Fruit fly (Drosophila melanogaster) whole organism, embryonic: ENCODE measurements around the gene CG7916.

Experiments used
- Abd-B ChIP-seq: fragments of 200-800 bp; sonication (Bioruptor generic); optimal IDR thresholded peaks from 2 replicates; lab custom pipeline; 2018; ENCODE audit warnings: missing biosample characterization, mild to moderate bottlenecking, missing genetic modification characterization, moderate library complexity
- CG10543 ChIP-seq: fragments of 200-800 bp; sonication (Bioruptor generic); optimal IDR thresholded peaks from 3 replicates; lab custom pipeline; 2017; ENCODE audit warnings: missing biosample characterization, mild to moderate bottlenecking, missing genetic modification characterization, moderate library complexity
- CG12071 ChIP-seq: fragments of 200-800 bp; sonication (Bioruptor generic); optimal IDR thresholded peaks from 3 replicates; lab custom pipeline; 2018; ENCODE audit warnings: missing biosample characterization, mild to moderate bottlenecking, missing genetic modification characterization
- CG13287 ChIP-seq: fragments of 200-800 bp; sonication (Bioruptor generic); IDR thresholded peaks from 2 replicates; pipeline ENCODE4 v1.3.6; 2022; ENCODE audit warnings: missing biosample characterization, missing genetic modification characterization; ENCODE audit not compliant: partially characterized antibody
- CG13424 ChIP-seq: fragments of 200-800 bp; sonication (Bioruptor generic); optimal IDR thresholded peaks from 2 replicates; lab custom pipeline; 2019; ENCODE audit warnings: missing biosample characterization, mild to moderate bottlenecking, missing genetic modification characterization, moderate library complexity
- CG14050 ChIP-seq: fragments of 200-800 bp; sonication (Bioruptor generic); IDR thresholded peaks from 3 replicates; pipeline ENCODE4 v1.3.6; 2022; ENCODE audit warnings: missing biosample characterization, missing genetic modification characterization
- CG1792 ChIP-seq: fragments of 200-800 bp; sonication (Bioruptor generic); optimal IDR thresholded peaks from 2 replicates; lab custom pipeline; 2016; ENCODE audit warnings: missing biosample characterization, missing genetic modification characterization
- CG18619 ChIP-seq: fragments of 200-800 bp; sonication (Bioruptor generic); optimal IDR thresholded peaks from 3 replicates; lab custom pipeline; 2017; ENCODE audit warnings: missing biosample characterization, mild to moderate bottlenecking, missing genetic modification characterization
- CG2678 ChIP-seq: fragments of 200-800 bp; sonication (Bioruptor generic); optimal IDR thresholded peaks from 3 replicates; lab custom pipeline; 2019; ENCODE audit warnings: missing biosample characterization, mild to moderate bottlenecking, missing genetic modification characterization, moderate library complexity
- CG30431 ChIP-seq: fragments of 200-800 bp; sonication (Bioruptor generic); optimal IDR thresholded peaks from 2 replicates; lab custom pipeline; 2017; ENCODE audit warnings: missing biosample characterization, missing genetic modification characterization
- CG6765 ChIP-seq: fragments of 200-800 bp; sonication (Bioruptor generic); optimal IDR thresholded peaks from 3 replicates; lab custom pipeline; 2017; ENCODE audit warnings: missing biosample characterization, mild to moderate bottlenecking, missing genetic modification characterization
- CG6854 ChIP-seq: fragments of 200-800 bp; sonication (Bioruptor generic); optimal IDR thresholded peaks from 3 replicates; lab custom pipeline; 2017; ENCODE audit warnings: missing biosample characterization, mild to moderate bottlenecking, missing genetic modification characterization
- CG7556 ChIP-seq: fragments of 200-800 bp; sonication (Bioruptor generic); optimal IDR thresholded peaks from 2 replicates; lab custom pipeline; 2017; ENCODE audit warnings: missing biosample characterization, mild to moderate bottlenecking, missing genetic modification characterization
- CG9817 ChIP-seq: fragments of 200-800 bp; sonication (Bioruptor generic); optimal IDR thresholded peaks from 2 replicates; lab custom pipeline; 2018; ENCODE audit warnings: missing biosample characterization, mild to moderate bottlenecking, missing genetic modification characterization, moderate library complexity
- CG9876 ChIP-seq: fragments of 200-800 bp; sonication (Bioruptor generic); optimal IDR thresholded peaks from 2 replicates; lab custom pipeline; 2016; ENCODE audit warnings: missing biosample characterization, missing genetic modification characterization
- CHES-1-like ChIP-seq: fragments of 200-800 bp; sonication (Bioruptor generic); optimal IDR thresholded peaks from 2 replicates; lab custom pipeline; 2016; ENCODE audit warnings: missing biosample characterization, missing genetic modification characterization
- D ChIP-seq, 2 experiments: fragments of 200-800 bp in 1 of 2; fragments of >200 bp in 1 of 2; sonication (Bioruptor generic) in 1 of 2; optimal IDR thresholded peaks; 2 replicates in 1 of 2; 3 replicates in 1 of 2; lab custom pipeline; 2017; ENCODE audit warnings: mild to moderate bottlenecking in 1 of 2, missing biosample characterization in 1 of 2, missing genetic modification characterization in 1 of 2, missing genetic modification reagents in 1 of 2
- D19A ChIP-seq: fragments of 200-800 bp; optimal IDR thresholded peaks from 3 replicates; lab custom pipeline; 2019; ENCODE audit warnings: missing biosample characterization, mild to moderate bottlenecking, missing genetic modification characterization, moderate library complexity
- Drgx ChIP-seq: fragments of 200-800 bp; sonication (Bioruptor generic); IDR thresholded peaks from 2 replicates; pipeline ENCODE4 v1.3.6; 2022; ENCODE audit warnings: missing biosample characterization, missing genetic modification characterization
- Elba2 ChIP-seq: fragments of 200-800 bp; sonication (Bioruptor generic); optimal IDR thresholded peaks from 3 replicates; lab custom pipeline; 2016; ENCODE audit warnings: missing biosample characterization, missing genetic modification characterization
- Hr51 ChIP-seq, 2 experiments: fragments of 200-800 bp; sonication (Bioruptor generic); optimal IDR thresholded peaks; 2 replicates in 1 of 2; 3 replicates in 1 of 2; lab custom pipeline; 2016 to 2018; ENCODE audit warnings: missing biosample characterization in 2 of 2, missing genetic modification characterization in 2 of 2, mild to moderate bottlenecking in 1 of 2, moderate library complexity in 1 of 2
- Myb ChIP-seq: fragments of 200-800 bp; sonication (Bioruptor generic); optimal IDR thresholded peaks from 2 replicates; lab custom pipeline; 2016; ENCODE audit warnings: missing biosample characterization, missing genetic modification characterization
- Poxn ChIP-seq: fragments of 200-800 bp; sonication (Bioruptor generic); IDR thresholded peaks from 2 replicates; pipeline ENCODE4 v1.3.6; 2022; ENCODE audit warnings: missing biosample characterization, missing genetic modification characterization
- Rfx ChIP-seq: fragments of 200-800 bp; sonication (Bioruptor generic); IDR thresholded peaks from 2 replicates; pipeline ENCODE4 v1.3.6; 2022; ENCODE audit warnings: missing biosample characterization, missing genetic modification characterization
- Sry-β ChIP-seq: fragments of 200-800 bp; sonication (Bioruptor generic); optimal IDR thresholded peaks from 2 replicates; lab custom pipeline; 2018; ENCODE audit warnings: missing biosample characterization, mild to moderate bottlenecking, missing genetic modification characterization, moderate library complexity
- Ssrp ChIP-seq: fragments of 200-800 bp; sonication (Bioruptor generic); optimal IDR thresholded peaks from 2 replicates; lab custom pipeline; 2018; ENCODE audit warnings: missing biosample characterization, mild to moderate bottlenecking, missing genetic modification characterization, moderate library complexity
- btn ChIP-seq: fragments of 200-800 bp; sonication (Bioruptor generic); optimal IDR thresholded peaks from 2 replicates; lab custom pipeline; 2016; ENCODE audit warnings: missing biosample characterization, missing genetic modification characterization
- danr ChIP-seq: fragments of 200-800 bp; sonication (Bioruptor generic); IDR thresholded peaks from 2 replicates; pipeline ENCODE4 v1.3.6; 2022; ENCODE audit warnings: missing biosample characterization, missing genetic modification characterization
- dmrt99B ChIP-seq: fragments of 200-800 bp; sonication (Bioruptor generic); optimal IDR thresholded peaks from 2 replicates; lab custom pipeline; 2018; ENCODE audit warnings: missing biosample characterization, mild to moderate bottlenecking, missing genetic modification characterization, moderate library complexity
- ewg ChIP-seq: fragments of 200-800 bp; sonication (Bioruptor generic); optimal IDR thresholded peaks from 3 replicates; lab custom pipeline; 2017; ENCODE audit warnings: mild to moderate bottlenecking, missing biosample characterization, missing genetic modification reagents, missing genetic modification characterization
- ham ChIP-seq: fragments of 200-800 bp; sonication (Bioruptor generic); IDR thresholded peaks from 2 replicates; pipeline ENCODE4 v1.3.6; 2022; ENCODE audit warnings: missing biosample characterization, missing genetic modification characterization
- hb ChIP-seq: fragments of 200-800 bp; sonication (Bioruptor generic); IDR thresholded peaks from 3 replicates; pipeline ENCODE4 v1.3.6; 2022; ENCODE audit warnings: missing biosample characterization, missing genetic modification characterization; ENCODE audit not compliant: partially characterized antibody
- hth ChIP-seq: fragments of >200 bp; optimal IDR thresholded peaks from 2 replicates; lab custom pipeline; 2017; ENCODE audit warnings: inconsistent platforms
- lilli ChIP-seq: fragments of 200-800 bp; sonication (Bioruptor generic); optimal IDR thresholded peaks from 3 replicates; lab custom pipeline; 2016; ENCODE audit warnings: missing biosample characterization, missing genetic modification characterization
- nmo ChIP-seq: fragments of 200-800 bp; sonication (Bioruptor generic); optimal IDR thresholded peaks from 2 replicates; lab custom pipeline; 2018; ENCODE audit warnings: missing biosample characterization, mild to moderate bottlenecking, missing genetic modification characterization, moderate library complexity
- peb ChIP-seq: fragments of 200-800 bp; sonication (Bioruptor generic); IDR thresholded peaks from 2 replicates; pipeline ENCODE4 v1.3.6; 2022; ENCODE audit warnings: missing biosample characterization, missing genetic modification characterization
- ranshi ChIP-seq: fragments of 200-800 bp; sonication (Bioruptor generic); IDR thresholded peaks from 2 replicates; pipeline ENCODE4 v1.3.6; 2022; ENCODE audit warnings: missing biosample characterization, missing genetic modification characterization
- schlank ChIP-seq: fragments of 200-800 bp; sonication (Bioruptor generic); optimal IDR thresholded peaks from 2 replicates; lab custom pipeline; 2018; ENCODE audit warnings: missing biosample characterization, mild to moderate bottlenecking, missing genetic modification characterization
- sd ChIP-seq: fragments of 200-800 bp; sonication (Bioruptor generic); optimal IDR thresholded peaks from 3 replicates; lab custom pipeline; 2018; ENCODE audit warnings: missing biosample characterization, mild to moderate bottlenecking, missing genetic modification characterization, moderate library complexity
- seq ChIP-seq: fragments of 200-800 bp; sonication (Bioruptor generic); IDR thresholded peaks from 2 replicates; pipeline ENCODE4 v1.3.6; 2022; ENCODE audit warnings: missing biosample characterization, missing genetic modification characterization
- sisA ChIP-seq: fragments of 200-800 bp; sonication (Bioruptor generic); IDR thresholded peaks from 2 replicates; pipeline ENCODE4 v1.3.6; 2022; ENCODE audit warnings: missing biosample characterization, missing genetic modification characterization
- sob ChIP-seq: fragments of 200-800 bp; sonication (Bioruptor generic); IDR thresholded peaks from 2 replicates; pipeline ENCODE4 v1.3.6; 2022; ENCODE audit warnings: missing biosample characterization, missing genetic modification characterization
- stc ChIP-seq: fragments of 200-800 bp; sonication (Bioruptor generic); IDR thresholded peaks from 2 replicates; pipeline ENCODE4 v1.3.6; 2022; ENCODE audit warnings: missing biosample characterization, missing genetic modification characterization
- tap ChIP-seq: fragments of 200-800 bp; optimal IDR thresholded peaks from 3 replicates; lab custom pipeline; 2019; ENCODE audit warnings: missing biosample characterization, mild to moderate bottlenecking, missing genetic modification characterization, moderate library complexity
- tna ChIP-seq: fragments of 200-800 bp; sonication (Bioruptor generic); IDR thresholded peaks from 2 replicates; pipeline ENCODE4 v1.3.6; 2022; ENCODE audit warnings: missing biosample characterization, missing genetic modification characterization; ENCODE audit not compliant: partially characterized antibody
- zen ChIP-seq: fragments of 200-800 bp; sonication (Bioruptor generic); optimal IDR thresholded peaks from 3 replicates; lab custom pipeline; 2018; ENCODE audit warnings: missing biosample characterization, mild to moderate bottlenecking, missing genetic modification characterization, moderate library complexity

The CG7916 gene

dm6 chr2L:13813604-13814178 is 32.9 kb upstream of the CG7916 start, which contains the start of gene Sos (continued):
- no peak for TF ChIP-seq ewg (GFP tag; lab: Kevin White, UChicago)
- TF ChIP-seq CG9876 (GFP tag; lab: Kevin White, UChicago): no peak
- peak; percentile 33 for TF ChIP-seq Elba2 (GFP tag; lab: Kevin White, UChicago)
- no peak for TF ChIP-seq CHES-1-like (GFP tag; lab: Kevin White, UChicago)
- TF ChIP-seq Hr51 (GFP tag; optimal IDR thresholded peaks at IDR 0.05; lab: Kevin White, UChicago): no peak
- TF ChIP-seq CG6854 (GFP tag; lab: Kevin White, UChicago): no peak
- no peak for TF ChIP-seq D19A (tag; lab: Kevin White, UChicago)
- no peak for TF ChIP-seq tna (GFP tag; lab: Robert Waterston, UW)
- no peak for TF ChIP-seq zen (tag; lab: Kevin White, UChicago)
- no peak for TF ChIP-seq hth (lab: Kevin White, UChicago)
- TF ChIP-seq dmrt99B (tag; lab: Kevin White, UChicago): no peak
- TF ChIP-seq CG6765 (GFP tag; lab: Kevin White, UChicago): no peak
- no peak for TF ChIP-seq danr (GFP tag; lab: Robert Waterston, UW)
- no peak for TF ChIP-seq sd (tag; lab: Kevin White, UChicago)
- TF ChIP-seq Rfx (GFP tag; lab: Robert Waterston, UW): no peak
- no peak for TF ChIP-seq ham
- no peak for TF ChIP-seq CG7556 (GFP tag; lab: Kevin White, UChicago)
- no peak for TF ChIP-seq ranshi (GFP tag; lab: Robert Waterston, UW)
- TF ChIP-seq Drgx (GFP tag; lab: Robert Waterston, UW): no peak
- TF ChIP-seq Sry-β: no peak
- TF ChIP-seq Myb (GFP tag; lab: Kevin White, UChicago): peak; percentile 95
- no peak for TF ChIP-seq Poxn (GFP tag; lab: Robert Waterston, UW)
- no peak for TF ChIP-seq CG18619 (GFP tag; lab: Kevin White, UChicago)
- no peak for TF ChIP-seq CG12071 (GFP tag; lab: Kevin White, UChicago)
- no peak for TF ChIP-seq peb (GFP tag; lab: Robert Waterston, UW)
- TF ChIP-seq D (optimal IDR thresholded peaks at IDR 0.05; lab: Kevin White, UChicago): no peak
- no peak for TF ChIP-seq D (GFP tag; optimal IDR thresholded peaks at IDR 0.05; lab: Kevin White, UChicago)
- no peak for TF ChIP-seq hb (GFP tag; lab: Robert Waterston, UW)
- TF ChIP-seq CG10543: no peak
- no peak for TF ChIP-seq schlank (tag; lab: Kevin White, UChicago)
- TF ChIP-seq sisA (GFP tag; lab: Robert Waterston, UW): no peak
- TF ChIP-seq CG13287 (GFP tag; lab: Robert Waterston, UW): peak; percentile 53
- no peak for TF ChIP-seq CG9817
- TF ChIP-seq Abd-B (GFP tag; lab: Kevin White, UChicago): peak; percentile 10
- TF ChIP-seq CG1792: no peak
- TF ChIP-seq sob (GFP tag; lab: Robert Waterston, UW): no peak
- no peak for TF ChIP-seq CG30431 (GFP tag; lab: Kevin White, UChicago)
- TF ChIP-seq CG2678: no peak
- no peak for TF ChIP-seq CG14050 (GFP tag; lab: Robert Waterston, UW)
- peak; percentile 55 for TF ChIP-seq nmo (GFP tag; lab: Kevin White, UChicago)
- TF ChIP-seq CG13424: no peak
- no peak for TF ChIP-seq Ssrp (tag; lab: Kevin White, UChicago)
- TF ChIP-seq seq (GFP tag; lab: Robert Waterston, UW): no peak
- no peak for TF ChIP-seq btn (GFP tag; lab: Kevin White, UChicago)
- no peak for TF ChIP-seq lilli (GFP tag; lab: Kevin White, UChicago)
- no peak for TF ChIP-seq tap (tag; lab: Kevin White, UChicago)
- no peak for TF ChIP-seq stc (GFP tag; lab: Robert Waterston, UW)
